Worm (Caenorhabditis elegans) whole organism, L4 larva: ENCODE data around the gene Y73C8B.9.

Source experiments
- D1046.2 ChIP-seq: fragments of 200-800 bp; sonication (Bioruptor generic); IDR thresholded peaks from 2 replicates; pipeline ENCODE4 v1.3.6; 2022; ENCODE audit warnings: missing genetic modification characterization, missing compliant biosample characterization
- F10B5.3 ChIP-seq: sonication (generic microtip); optimal IDR thresholded peaks from 2 replicates; lab custom pipeline; 2016; ENCODE audit warnings: mild to moderate bottlenecking, missing genetic modification characterization, missing compliant biosample characterization
- F44E2.7 ChIP-seq: fragments of 200-800 bp; sonication (Bioruptor generic); IDR thresholded peaks from 2 replicates; pipeline ENCODE4 v2.1.2; 2022; ENCODE audit warnings: missing genetic modification characterization, missing compliant biosample characterization
- F49E8.2 ChIP-seq: sonication (generic microtip); optimal IDR thresholded peaks from 2 replicates; lab custom pipeline; 2016; ENCODE audit warnings: missing compliant biosample characterization, mild to moderate bottlenecking, missing genetic modification characterization, borderline replicate concordance
- R02D3.7 ChIP-seq: fragments of 150-350 bp; sonication (generic microtip); optimal IDR thresholded peaks from 3 replicates; lab custom pipeline; 2014; ENCODE audit warnings: missing biosample characterization, missing genetic modification characterization
- Y75B8A.6 ChIP-seq: fragments of 200-800 bp; sonication (Bioruptor generic); IDR thresholded peaks from 2 replicates; pipeline ENCODE4 v1.3.6; 2022; ENCODE audit warnings: missing genetic modification reagents, missing genetic modification characterization, missing compliant biosample characterization
- ceh-20 ChIP-seq: fragments of 200-800 bp; sonication (Bioruptor generic); IDR thresholded peaks from 2 replicates; pipeline ENCODE4 v1.3.6; 2022; ENCODE audit warnings: missing genetic modification reagents, missing genetic modification characterization, missing compliant biosample characterization
- cey-2 ChIP-seq: sonication (generic microtip); optimal IDR thresholded peaks from 3 replicates; lab custom pipeline; 2017; ENCODE audit warnings: missing genetic modification characterization, mild to moderate bottlenecking, missing compliant biosample characterization, antibody characterized with exemption, borderline replicate concordance; ENCODE audit not compliant: insufficient read depth
- ctbp-1 ChIP-seq: fragments of 200-800 bp; sonication (Bioruptor generic); IDR thresholded peaks from 2 replicates; pipeline ENCODE4 v1.3.6; 2022; ENCODE audit warnings: missing genetic modification reagents, missing genetic modification characterization, missing compliant biosample characterization
- dve-1 ChIP-seq: sonication (generic microtip); optimal IDR thresholded peaks from 2 replicates; lab custom pipeline; 2017; ENCODE audit warnings: antibody characterized with exemption, mild to moderate bottlenecking, missing genetic modification characterization, missing compliant biosample characterization; ENCODE audit not compliant: insufficient read depth
- fos-1 ChIP-seq: fragments of 150-350 bp; optimal IDR thresholded peaks from 2 replicates; lab custom pipeline; 2014; ENCODE audit warnings: missing biosample characterization, missing genetic modification characterization
- hif-1 ChIP-seq, 2 experiments: sonication (generic microtip); optimal IDR thresholded peaks; 2 replicates each; lab custom pipeline; 2016 to 2017; ENCODE audit warnings: missing compliant biosample characterization in 2 of 2, missing genetic modification characterization in 2 of 2, missing genetic modification reagents in 2 of 2, missing genotype in 2 of 2, mild to moderate bottlenecking in 1 of 2
- hlh-11 ChIP-seq: fragments of 200-800 bp; sonication (Bioruptor generic); optimal IDR thresholded peaks from 2 replicates; lab custom pipeline; 2018; ENCODE audit warnings: mild to moderate bottlenecking, missing genetic modification characterization, missing compliant biosample characterization
- hlh-30 ChIP-seq: sonication (generic microtip); optimal IDR thresholded peaks from 2 replicates; lab custom pipeline; 2017; ENCODE audit warnings: antibody characterized with exemption, mild to moderate bottlenecking, missing genetic modification characterization, missing compliant biosample characterization; ENCODE audit not compliant: insufficient read depth
- hmg-1.1 ChIP-seq: fragments of 200-800 bp; sonication (Bioruptor generic); IDR thresholded peaks from 2 replicates; pipeline ENCODE4 v1.3.6; 2022; ENCODE audit warnings: missing genetic modification reagents, missing genetic modification characterization, missing compliant biosample characterization
- lin-13 ChIP-seq: fragments of 150-350 bp; optimal IDR thresholded peaks from 2 replicates; lab custom pipeline; 2014; ENCODE audit warnings: missing biosample characterization, missing genetic modification reagents, missing genetic modification characterization
- lin-15B ChIP-seq: fragments of 150-350 bp; sonication (generic microtip); optimal IDR thresholded peaks from 3 replicates; lab custom pipeline; 2014; ENCODE audit warnings: missing biosample characterization, missing genetic modification characterization
- lin-38 ChIP-seq: fragments of 200-800 bp; sonication (Bioruptor generic); IDR thresholded peaks from 2 replicates; pipeline ENCODE4 v1.3.6; 2022; ENCODE audit warnings: missing genetic modification reagents, missing genetic modification characterization, missing compliant biosample characterization
- lsy-2 ChIP-seq, 2 experiments: fragments of 150-350 bp in 1 of 2; sonication (generic microtip) in 1 of 2; optimal IDR thresholded peaks; 2 replicates each; lab custom pipeline; 2014 to 2017; ENCODE audit warnings: missing biosample characterization in 2 of 2, missing genetic modification characterization in 2 of 2
- madf-5 ChIP-seq, 2 experiments: fragments of 200-800 bp; sonication (Bioruptor generic); IDR thresholded peaks; 2 replicates each; pipeline ENCODE4 v1.3.6; 2022; ENCODE audit warnings: missing compliant biosample characterization in 2 of 2, missing genetic modification characterization in 2 of 2
- madf-9 ChIP-seq: fragments of 200-800 bp; sonication (Bioruptor generic); conservative IDR thresholded peaks from 2 replicates; pipeline ENCODE4 v1.3.6; 2022; ENCODE audit warnings: missing genetic modification reagents, missing genetic modification characterization, missing compliant biosample characterization
- mep-1 ChIP-seq: fragments of 150-350 bp; sonication (generic microtip); optimal IDR thresholded peaks from 3 replicates; lab custom pipeline; 2014; ENCODE audit warnings: missing biosample characterization, missing genetic modification characterization
- nhr-11 ChIP-seq: fragments of 150-350 bp; optimal IDR thresholded peaks from 2 replicates; lab custom pipeline; 2014; ENCODE audit warnings: missing biosample characterization, missing genetic modification characterization
- nhr-28 ChIP-seq: fragments of 150-350 bp; optimal IDR thresholded peaks from 2 replicates; lab custom pipeline; 2014; ENCODE audit warnings: missing biosample characterization, missing genetic modification characterization
- nhr-48 ChIP-seq: sonication (generic microtip); optimal IDR thresholded peaks from 2 replicates; lab custom pipeline; 2016; ENCODE audit warnings: mild to moderate bottlenecking, missing genetic modification characterization, missing compliant biosample characterization
- nhr-6 ChIP-seq: fragments of 150-350 bp; optimal IDR thresholded peaks from 2 replicates; lab custom pipeline; 2014; ENCODE audit warnings: missing biosample characterization, missing genetic modification characterization
- nhr-76 ChIP-seq: fragments of 150-350 bp; optimal IDR thresholded peaks from 2 replicates; lab custom pipeline; 2014; ENCODE audit warnings: missing biosample characterization, missing genetic modification characterization
- nhr-77 ChIP-seq: fragments of 150-350 bp; optimal IDR thresholded peaks from 2 replicates; lab custom pipeline; 2014; ENCODE audit warnings: missing biosample characterization, missing genetic modification characterization
- php-3 ChIP-seq: fragments of 200-800 bp; sonication (Bioruptor generic); IDR thresholded peaks from 2 replicates; pipeline ENCODE4 v1.3.6; 2022; ENCODE audit warnings: missing genetic modification reagents, missing genetic modification characterization, missing compliant biosample characterization
- saeg-2 ChIP-seq: fragments of 200-800 bp; sonication (Bioruptor generic); IDR thresholded peaks from 2 replicates; pipeline ENCODE4 v1.3.6; 2022; ENCODE audit warnings: missing genetic modification reagents, missing genetic modification characterization, missing compliant biosample characterization
- snpc-1.2 ChIP-seq: fragments of 200-800 bp; sonication (Bioruptor generic); IDR thresholded peaks from 2 replicates; pipeline ENCODE4 v1.3.6; 2022; ENCODE audit warnings: missing genetic modification reagents, missing genetic modification characterization, missing compliant biosample characterization
- tra-1 ChIP-seq: fragments of 200-800 bp; sonication (Bioruptor generic); IDR thresholded peaks from 2 replicates; pipeline ENCODE4 v1.3.6; 2022; ENCODE audit warnings: missing genetic modification reagents, missing genetic modification characterization, missing compliant biosample characterization
- unc-39 ChIP-seq: sonication (generic microtip); optimal IDR thresholded peaks from 2 replicates; lab custom pipeline; 2017; ENCODE audit warnings: missing biosample characterization, missing genetic modification characterization
- zag-1 ChIP-seq: fragments of 150-350 bp; optimal IDR thresholded peaks from 2 replicates; lab custom pipeline; 2014; ENCODE audit warnings: missing biosample characterization, missing genetic modification characterization
- zfp-3 ChIP-seq: fragments of 200-800 bp; sonication (Bioruptor generic); conservative IDR thresholded peaks from 2 replicates; pipeline ENCODE4 v1.3.6; 2022; ENCODE audit warnings: missing genetic modification reagents, missing genetic modification characterization, missing compliant biosample characterization
- zip-11 ChIP-seq: fragments of 200-800 bp; sonication (Bioruptor generic); IDR thresholded peaks from 2 replicates; pipeline ENCODE4 v1.3.6; 2022; ENCODE audit warnings: missing genetic modification characterization, missing compliant biosample characterization

Gene Y73C8B.9

ce11 chrV:3195814-3196213 is 2.5 kb downstream of the Y73C8B.9 start:
- TF ChIP-seq lin-13 (GFP tag; lab: Kevin White, UChicago): no peak
- no peak for TF ChIP-seq Y75B8A.6 (GFP tag; lab: Robert Waterston, UW)

ce11 chrV:3196832-3197329 is 3.5 kb downstream of the Y73C8B.9 start, which contains the start of the genes Y73C8B.1 and Y73C8B.5:
Gene Y73C8B.1, minus strand, starts transcription at chrV:3196882.
Gene Y73C8B.5, plus strand, starts transcription at chrV:3197268.
- TF ChIP-seq nhr-11 (tag; lab: Kevin White, UChicago) (peak; percentile 94), lin-38 (GFP tag; lab: Robert Waterston, UW) (peak; percentile 31; the same call in 1 of the 2 replicates), nhr-28 (peak; percentile 90), dve-1 (tag; lab: Kevin White, UChicago) (peak; percentile 35), zip-11 (no peak), lsy-2 (tag; optimal IDR thresholded peaks at IDR 0.05; lab: Kevin White, UChicago) (peak in 1 of 2 experiments; percentile 11), hlh-30 (tag; lab: Kevin White, UChicago) (peak; percentile 3), R02D3.7 (tag; lab: Kevin White, UChicago) (no peak), hmg-1.1 (GFP tag; lab: Robert Waterston, UW) (no peak), hlh-11 (tag; lab: Kevin White, UChicago) (peak; percentile 11), mep-1 (tag; lab: Kevin White, UChicago) (peak; percentile 20), nhr-48 (peak; percentile 88)

DNA sequence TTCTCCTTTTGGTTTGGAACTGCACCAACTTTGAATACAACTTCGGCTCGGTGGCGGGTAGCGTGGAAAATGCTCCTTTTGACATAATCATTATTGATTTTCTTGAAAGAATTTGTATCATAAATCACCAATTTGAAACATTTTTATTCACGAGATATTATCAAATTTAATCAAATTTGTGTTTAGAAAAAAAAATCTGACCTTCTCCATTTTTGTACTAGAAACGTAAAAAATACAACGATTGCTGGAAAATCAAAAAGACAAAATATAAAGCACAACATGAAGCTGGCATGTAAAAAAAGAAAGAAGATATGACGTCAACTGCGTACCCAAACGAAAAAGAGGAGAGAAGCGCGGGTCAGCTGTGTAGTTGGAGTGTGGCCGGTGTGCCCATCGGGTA is 7.0 kb downstream of the Y73C8B.9 start, which contains the start of gene K08D9.4:
Gene K08D9.4, minus strand, starts transcription at position 101 of the 400 bp plus-strand sequence.
- no peak for TF ChIP-seq cey-2
- no peak for TF ChIP-seq fos-1 (tag; lab: Kevin White, UChicago)
- TF ChIP-seq F44E2.7 (GFP tag; lab: Robert Waterston, UW): no peak
- TF ChIP-seq tra-1: no peak
- TF ChIP-seq hif-1 (tag; optimal IDR thresholded peaks at IDR 0.05; lab: Kevin White, UChicago): no peak
- TF ChIP-seq D1046.2: no peak
- no peak for TF ChIP-seq hlh-11 (tag; lab: Kevin White, UChicago)
- no peak for TF ChIP-seq zfp-3 (GFP tag; lab: Robert Waterston, UW)
- no peak for TF ChIP-seq unc-39 (tag; lab: Kevin White, UChicago)
- no peak for TF ChIP-seq lin-15B (tag; lab: Kevin White, UChicago)
- TF ChIP-seq snpc-1.2: no peak
- no peak for TF ChIP-seq madf-9
- no peak for TF ChIP-seq R02D3.7 (tag; lab: Kevin White, UChicago)
- no peak for TF ChIP-seq nhr-77
- no peak for TF ChIP-seq ctbp-1 (GFP tag; lab: Robert Waterston, UW)
- TF ChIP-seq F49E8.2: no peak

DNA sequence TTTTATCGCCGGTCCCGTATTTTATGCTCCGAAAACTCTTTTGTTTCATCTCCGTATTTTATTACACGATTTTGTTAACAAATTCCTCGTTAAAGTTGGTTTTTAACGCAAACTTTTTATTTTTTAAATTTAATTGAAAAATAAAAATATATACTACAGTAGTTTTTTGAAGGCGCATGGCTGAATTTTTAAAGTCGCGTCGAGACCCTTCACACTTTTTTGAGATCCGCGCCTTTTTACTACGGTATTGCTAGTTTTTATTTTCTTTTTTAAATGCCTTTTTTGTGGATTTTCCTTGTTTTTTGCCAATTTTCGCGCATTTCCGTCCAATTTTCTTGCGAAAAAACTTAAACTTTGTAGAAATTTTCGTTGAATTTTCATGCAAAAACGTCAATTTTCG is 11.1 kb downstream of the Y73C8B.9 start:
- TF ChIP-seq zag-1 (tag; lab: Kevin White, UChicago): no peak
- TF ChIP-seq php-3 (GFP tag; lab: Robert Waterston, UW): no peak
- no peak for TF ChIP-seq saeg-2
- peak in 1 of 2 experiments; percentile 41 for TF ChIP-seq lsy-2 (tag; optimal IDR thresholded peaks at IDR 0.05; lab: Kevin White, UChicago)
- no peak for TF ChIP-seq nhr-76
- peak; percentile 36; the same call in 1 of the 2 replicates for TF ChIP-seq lin-38 (GFP tag; lab: Robert Waterston, UW)
- peak; percentile 77 for TF ChIP-seq F49E8.2
- no peak for TF ChIP-seq madf-5 (GFP tag; IDR thresholded peaks at IDR 0.05; lab: Robert Waterston, UW)
- no peak for TF ChIP-seq nhr-6 (tag; lab: Kevin White, UChicago)
- peak; percentile 49; the same call in 1 of the 2 replicates for TF ChIP-seq snpc-1.2
- TF ChIP-seq F10B5.3 (tag; lab: Kevin White, UChicago): no peak
- TF ChIP-seq ceh-20 (GFP tag; lab: Robert Waterston, UW): no peak
